Worm (Caenorhabditis elegans): Measurements from ENCODE around the gene sft-1.

sft-1 gene

ce11 chrIII:3091572-3091971, 5.1 kb downstream of the sft-1 start, which contains the start of gene ccep-135:
Gene ccep-135 (plus strand): TSS chrIII:3091872.
- TF ChIP-seq ceh-13 (GFP tag; optimal IDR thresholded peaks at IDR 0.05) (no peak), ceh-36 (tag; optimal IDR thresholded peaks at IDR 0.05) (no peak), flt-1 (GFP tag; IDR thresholded peaks at IDR 0.05) (no peak), tbx-37 (GFP tag; conservative IDR thresholded peaks at IDR 0.05) (no peak), tbx-11 (GFP tag; IDR thresholded peaks at IDR 0.05) (no peak), aly-1 (tag; optimal IDR thresholded peaks at IDR 0.05) (no peak), hmbx-1 (tag; optimal IDR thresholded peaks at IDR 0.05) (no peak), hmg-4 (GFP tag; optimal IDR thresholded peaks at IDR 0.05) (no peak), B0310.2 (tag; optimal IDR thresholded peaks at IDR 0.05) (no peak), ama-1 (optimal IDR thresholded peaks at IDR 0.05) (no peak), F13C5.2 (tag; optimal IDR thresholded peaks at IDR 0.05) (no peak), pes-1 (GFP tag; IDR thresholded peaks at IDR 0.05) (no peak)

DNA sequence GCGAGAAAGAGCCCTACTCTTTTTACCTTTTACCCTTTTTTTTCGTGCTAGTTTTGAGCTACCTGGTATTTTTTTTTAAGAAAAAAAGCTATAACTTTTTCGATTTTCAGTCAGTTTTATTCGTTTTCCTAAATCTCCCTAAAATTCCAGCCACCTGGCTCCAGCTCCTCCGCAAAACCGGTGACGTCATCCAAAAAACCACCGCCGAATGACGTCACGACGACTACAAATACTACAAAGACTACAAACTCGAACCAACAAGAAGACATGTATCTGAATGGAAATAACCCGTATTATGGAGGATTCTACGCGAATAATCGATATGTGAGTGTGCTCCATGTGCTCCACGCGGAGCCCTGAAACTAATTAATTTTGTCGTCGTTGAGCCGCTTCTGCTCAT, 8.2 kb downstream of the sft-1 start:
- no peak for TF ChIP-seq scrt-1 (GFP tag; IDR thresholded peaks at IDR 0.05)
- no peak for TF ChIP-seq tbx-37 (GFP tag; conservative IDR thresholded peaks at IDR 0.05)
- no peak for TF ChIP-seq B0310.2 (tag; optimal IDR thresholded peaks at IDR 0.05)
- TF ChIP-seq ets-7 (tag; optimal IDR thresholded peaks at IDR 0.05) = no peak
- TF ChIP-seq tra-4 (tag; optimal IDR thresholded peaks at IDR 0.05) = no peak
- no peak for TF ChIP-seq hmbx-1 (tag; optimal IDR thresholded peaks at IDR 0.05)
- no peak for TF ChIP-seq ama-1 (optimal IDR thresholded peaks at IDR 0.05)
- no peak for TF ChIP-seq F13C5.2 (tag; optimal IDR thresholded peaks at IDR 0.05)
- no peak for TF ChIP-seq flt-1 (GFP tag; IDR thresholded peaks at IDR 0.05)

- no peak for TF ChIP-seq tbx-37 (GFP tag; conservative IDR thresholded peaks at IDR 0.05)
- TF ChIP-seq ets-7 (tag; optimal IDR thresholded peaks at IDR 0.05) = no peak
- no peak for TF ChIP-seq ceh-13 (GFP tag; optimal IDR thresholded peaks at IDR 0.05)
- TF ChIP-seq ama-1 (optimal IDR thresholded peaks at IDR 0.05) = no peak
- no peak for TF ChIP-seq hnd-1 (tag; optimal IDR thresholded peaks at IDR 0.05)
- no peak for TF ChIP-seq aly-1 (tag; optimal IDR thresholded peaks at IDR 0.05)
- TF ChIP-seq sea-1 (GFP tag; conservative IDR thresholded peaks at IDR 0.05) = no peak
Observed at ce11 chrIII:3096091-3096490, 9.6 kb downstream of the sft-1 start.

DNA sequence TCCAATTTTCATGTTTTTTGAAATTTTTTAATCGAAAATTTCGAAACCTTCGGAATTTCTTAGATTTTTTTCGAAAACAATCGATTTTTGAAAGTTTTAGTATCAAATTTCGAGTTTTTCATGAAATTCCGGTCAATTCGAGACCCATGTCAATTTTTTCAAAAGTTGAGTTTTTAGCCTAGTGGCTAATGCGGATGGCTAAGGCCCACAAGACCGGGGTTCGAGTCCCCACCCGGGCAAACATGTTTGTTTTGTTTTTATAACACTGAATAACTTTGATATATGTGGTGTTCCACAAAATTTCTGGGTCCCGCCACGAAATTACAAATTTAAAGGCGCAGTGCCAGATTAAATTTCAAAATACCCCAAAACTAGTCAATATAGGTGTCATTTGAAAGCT, 12.9 kb downstream of the sft-1 start:
- TF ChIP-seq pes-1 (GFP tag; IDR thresholded peaks at IDR 0.05) (no peak), B0310.2 (tag; optimal IDR thresholded peaks at IDR 0.05) (no peak)

DNA sequence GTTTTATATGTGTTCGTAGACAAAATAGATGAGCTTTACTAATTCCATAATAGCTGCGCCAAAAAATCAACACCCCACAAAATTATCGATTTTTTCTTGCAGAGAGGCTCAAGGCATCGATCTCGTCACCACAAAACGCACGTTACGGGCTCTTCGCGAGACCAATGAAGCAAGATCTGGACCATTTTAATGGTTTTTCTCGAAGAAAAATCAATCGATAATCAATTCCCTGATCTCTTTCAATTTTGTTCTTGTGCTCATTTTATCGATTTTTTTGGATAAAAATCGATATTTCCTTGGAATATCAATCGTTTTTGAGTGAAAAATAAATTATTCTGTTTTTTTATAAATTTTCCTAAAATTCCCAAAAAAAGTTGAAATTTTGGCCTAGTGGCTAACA, 13.7 kb downstream of the sft-1 start:
- no peak for TF ChIP-seq hnd-1 (tag; optimal IDR thresholded peaks at IDR 0.05)
- no peak for TF ChIP-seq pes-1 (GFP tag; IDR thresholded peaks at IDR 0.05)
- no peak for TF ChIP-seq flt-1 (GFP tag; IDR thresholded peaks at IDR 0.05)
- no peak for TF ChIP-seq ceh-36 (tag; optimal IDR thresholded peaks at IDR 0.05)
- no peak for TF ChIP-seq tbx-11 (GFP tag; IDR thresholded peaks at IDR 0.05)
- no peak for TF ChIP-seq F13C5.2 (tag; optimal IDR thresholded peaks at IDR 0.05)

DNA sequence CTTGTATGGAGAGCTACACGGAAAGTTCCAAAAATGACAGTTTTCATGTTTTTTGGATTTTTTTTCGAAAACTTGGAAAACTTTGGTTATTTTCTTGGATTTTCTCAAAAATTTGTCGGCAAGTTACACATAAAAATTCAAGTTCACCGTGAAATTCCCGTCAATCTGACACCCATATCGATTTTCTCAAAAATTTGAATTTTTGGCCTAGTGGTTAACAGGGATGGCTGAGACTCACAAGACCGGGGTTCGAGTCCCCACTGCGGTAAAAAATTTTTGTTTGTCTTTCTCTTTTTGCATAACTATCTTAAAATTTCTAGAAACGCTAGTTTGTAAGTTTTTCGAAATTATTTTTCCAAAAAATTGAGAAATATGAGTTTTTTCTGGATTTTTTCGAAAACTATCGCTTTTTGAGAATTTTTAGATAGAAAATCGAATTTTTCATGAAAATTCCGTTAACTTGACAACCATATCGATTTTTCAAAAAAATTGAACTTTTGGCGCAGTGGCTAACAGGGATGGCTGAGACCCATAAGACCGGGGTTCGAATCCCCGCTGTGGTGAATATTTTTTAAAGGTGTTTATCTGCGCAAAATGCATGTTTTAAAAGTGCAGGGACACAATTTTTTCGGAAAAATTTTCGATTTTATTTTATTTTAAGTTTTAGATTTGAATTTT, 14.3 kb downstream of the sft-1 start:
- TF ChIP-seq aly-1 (tag; optimal IDR thresholded peaks at IDR 0.05) = no peak
- no peak for TF ChIP-seq flt-1 (GFP tag; IDR thresholded peaks at IDR 0.05)
- TF ChIP-seq sea-1 (GFP tag; conservative IDR thresholded peaks at IDR 0.05) = no peak
- TF ChIP-seq tbx-37 (GFP tag; conservative IDR thresholded peaks at IDR 0.05) = no peak

DNA sequence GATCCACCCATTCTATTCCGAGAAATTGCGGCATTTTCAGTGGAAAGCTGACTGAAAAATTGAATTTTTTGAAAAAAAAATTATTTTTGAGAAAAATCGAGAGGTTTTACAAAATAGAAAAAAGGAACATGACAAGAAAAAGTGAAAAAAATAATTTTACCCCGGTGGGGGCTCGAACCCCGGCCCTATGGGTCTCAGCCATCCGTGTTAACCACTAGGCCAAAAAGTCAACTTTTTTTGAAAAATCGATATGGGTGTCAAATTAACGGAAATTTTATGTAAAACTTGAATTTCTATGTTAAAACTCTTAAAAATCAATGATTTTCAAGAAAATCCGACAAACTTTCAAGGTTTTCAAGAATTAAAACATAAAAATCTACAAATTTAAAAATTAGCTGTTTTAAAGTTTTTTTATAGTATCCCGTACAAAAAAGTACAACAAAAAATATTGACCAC, 17.5 kb downstream of the sft-1 start, which contains the start of gene Y53G8B.2:
Gene Y53G8B.2, minus strand, starts transcription at position 51 of the 456 bp plus-strand sequence.
- TF ChIP-seq ama-1 (optimal IDR thresholded peaks at IDR 0.05) = no peak
- 0 out of 2 replicates have a peak, but pooled peaks have one; percentile 18 for TF ChIP-seq pes-1 (GFP tag; IDR thresholded peaks at IDR 0.05)

- TF ChIP-seq sea-1 (GFP tag; conservative IDR thresholded peaks at IDR 0.05) (no peak), F13C5.2 (tag; optimal IDR thresholded peaks at IDR 0.05) (no peak), tra-4 (tag; optimal IDR thresholded peaks at IDR 0.05) (no peak), aly-1 (tag; optimal IDR thresholded peaks at IDR 0.05) (no peak), ets-7 (tag; optimal IDR thresholded peaks at IDR 0.05) (no peak), tbx-37 (GFP tag; conservative IDR thresholded peaks at IDR 0.05) (no peak), ama-1 (optimal IDR thresholded peaks at IDR 0.05) (no peak), hmg-4 (GFP tag; optimal IDR thresholded peaks at IDR 0.05) (no peak), scrt-1 (GFP tag; IDR thresholded peaks at IDR 0.05) (no peak), tbx-11 (GFP tag; IDR thresholded peaks at IDR 0.05) (no peak), hmbx-1 (tag; optimal IDR thresholded peaks at IDR 0.05) (no peak), hnd-1 (tag; optimal IDR thresholded peaks at IDR 0.05) (no peak)
Observed at ce11 chrIII:3104536-3104935, 18.1 kb downstream of the sft-1 start.

DNA sequence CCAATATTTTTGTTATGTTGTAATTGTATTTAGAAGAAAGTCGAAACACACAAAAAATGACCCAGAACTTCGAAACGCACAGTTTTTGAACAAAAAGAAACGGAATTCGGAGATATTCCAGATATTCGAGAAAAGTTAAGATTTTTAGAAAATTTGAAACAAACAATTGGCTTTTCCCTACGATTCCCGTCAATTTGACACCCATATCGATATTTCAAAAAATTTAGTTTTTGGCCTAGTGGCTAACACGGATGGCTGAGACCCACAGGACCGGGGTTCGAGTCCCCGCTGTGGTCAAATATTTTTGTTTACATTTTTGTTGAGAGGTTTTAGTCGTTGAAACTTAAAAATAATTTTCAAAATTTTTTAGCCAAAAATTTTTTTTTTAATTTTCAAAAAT, 18.7 kb downstream of the sft-1 start:
- TF ChIP-seq ceh-36 (tag; optimal IDR thresholded peaks at IDR 0.05) = no peak
- TF ChIP-seq hnd-1 (tag; optimal IDR thresholded peaks at IDR 0.05) = no peak
- no peak for TF ChIP-seq tra-4 (tag; optimal IDR thresholded peaks at IDR 0.05)
- TF ChIP-seq ceh-13 (GFP tag; optimal IDR thresholded peaks at IDR 0.05) = no peak
- TF ChIP-seq B0310.2 (tag; optimal IDR thresholded peaks at IDR 0.05) = no peak
- TF ChIP-seq flt-1 (GFP tag; IDR thresholded peaks at IDR 0.05) = no peak
- TF ChIP-seq hmbx-1 (tag; optimal IDR thresholded peaks at IDR 0.05) = no peak
- TF ChIP-seq scrt-1 (GFP tag; IDR thresholded peaks at IDR 0.05) = no peak
- no peak for TF ChIP-seq ama-1 (optimal IDR thresholded peaks at IDR 0.05)
- no peak for TF ChIP-seq hmg-4 (GFP tag; optimal IDR thresholded peaks at IDR 0.05)
- no peak for TF ChIP-seq F13C5.2 (tag; optimal IDR thresholded peaks at IDR 0.05)

Measured in whole organism, early embryonic.